Fruit fly (Drosophila melanogaster) whole organism, prepupa: Measurements from ENCODE around the gene CG3515.

Source experiments
- CG1621 ChIP-seq: fragments of 200-800 bp; sonication (Bioruptor generic); optimal IDR thresholded peaks from 3 replicates; lab custom pipeline; 2018; ENCODE audit warnings: missing biosample characterization, mild to moderate bottlenecking, missing genetic modification characterization
- CG16779 ChIP-seq: fragments of 200-800 bp; sonication (Bioruptor generic); optimal IDR thresholded peaks from 3 replicates; lab custom pipeline; 2017; ENCODE audit warnings: missing biosample characterization, mild to moderate bottlenecking, missing genetic modification characterization
- CG3032 ChIP-seq: fragments of 200-800 bp; optimal IDR thresholded peaks from 2 replicates; lab custom pipeline; 2019; ENCODE audit warnings: missing biosample characterization, mild to moderate bottlenecking, missing genetic modification characterization, moderate library complexity
- CG6792 ChIP-seq: fragments of 200-800 bp; sonication (Bioruptor generic); optimal IDR thresholded peaks from 3 replicates; lab custom pipeline; 2016; ENCODE audit warnings: missing biosample characterization, missing genetic modification characterization
- Eip93F ChIP-seq: fragments of 200-800 bp; sonication (Bioruptor generic); optimal IDR thresholded peaks from 2 replicates; lab custom pipeline; 2016; ENCODE audit warnings: missing biosample characterization, mild to moderate bottlenecking, missing genetic modification characterization
- Ets21C ChIP-seq: fragments of 200-800 bp; sonication (Bioruptor generic); optimal IDR thresholded peaks from 3 replicates; lab custom pipeline; 2016; ENCODE audit warnings: missing biosample characterization, missing genetic modification characterization
- Hr38 ChIP-seq: sonication (Bioruptor generic); optimal IDR thresholded peaks from 2 replicates; lab custom pipeline; 2016; ENCODE audit warnings: missing biosample characterization, missing genetic modification characterization
- Hr39 ChIP-seq: fragments of 200-800 bp; sonication (Bioruptor generic); optimal IDR thresholded peaks from 2 replicates; lab custom pipeline; 2016; ENCODE audit warnings: missing biosample characterization, missing genetic modification characterization
- OdsH ChIP-seq: fragments of 200-800 bp; sonication (Bioruptor generic); optimal IDR thresholded peaks from 3 replicates; lab custom pipeline; 2016; ENCODE audit warnings: missing biosample characterization, missing genetic modification characterization
- Sox14 ChIP-seq: fragments of 200-800 bp; sonication (Bioruptor generic); optimal IDR thresholded peaks from 3 replicates; lab custom pipeline; 2016; ENCODE audit warnings: missing biosample characterization, missing genetic modification characterization
- acj6 ChIP-seq: fragments of 200-800 bp; sonication (Bioruptor generic); optimal IDR thresholded peaks from 3 replicates; lab custom pipeline; 2016; ENCODE audit warnings: missing biosample characterization, missing genetic modification characterization
- dac ChIP-seq: fragments of 200-800 bp; sonication (Bioruptor generic); optimal IDR thresholded peaks from 2 replicates; lab custom pipeline; 2017; ENCODE audit warnings: missing biosample characterization, mild to moderate bottlenecking, missing genetic modification characterization
- fd85E ChIP-seq: fragments of 200-800 bp; sonication (Bioruptor generic); optimal IDR thresholded peaks from 3 replicates; lab custom pipeline; 2016; ENCODE audit warnings: missing biosample characterization, missing genetic modification characterization
- vri ChIP-seq: fragments of 200-800 bp; sonication (Bioruptor generic); optimal IDR thresholded peaks from 3 replicates; lab custom pipeline; 2016; ENCODE audit warnings: missing biosample characterization, mild to moderate bottlenecking, missing genetic modification characterization

- TF ChIP-seq CG3032 (tag; lab: Kevin White, UChicago) = no peak
- no peak for TF ChIP-seq CG1621 (tag; lab: Kevin White, UChicago)
- TF ChIP-seq CG6792 (GFP tag; lab: Kevin White, UChicago) = no peak
- TF ChIP-seq Hr39 = no peak
- TF ChIP-seq fd85E (GFP tag; lab: Kevin White, UChicago) = no peak
- TF ChIP-seq Sox14 = no peak
- TF ChIP-seq CG16779 (tag; lab: Kevin White, UChicago) = no peak
- no peak for TF ChIP-seq acj6
- TF ChIP-seq vri (GFP tag; lab: Kevin White, UChicago) = no peak
- no peak for TF ChIP-seq OdsH (GFP tag; lab: Kevin White, UChicago)
- TF ChIP-seq Ets21C = no peak
- TF ChIP-seq dac (GFP tag; lab: Kevin White, UChicago) = no peak
- TF ChIP-seq Hr38 (GFP tag; lab: Kevin White, UChicago) = no peak
- TF ChIP-seq Eip93F (GFP tag; lab: Kevin White, UChicago) = no peak
These were observed 50.8 kb downstream of the CG3515 start for dm6 chr2L:2501823-2502222.
